Worm (Caenorhabditis elegans): ENCODE measurements around the gene uvs-1.

uvs-1 gene

DNA sequence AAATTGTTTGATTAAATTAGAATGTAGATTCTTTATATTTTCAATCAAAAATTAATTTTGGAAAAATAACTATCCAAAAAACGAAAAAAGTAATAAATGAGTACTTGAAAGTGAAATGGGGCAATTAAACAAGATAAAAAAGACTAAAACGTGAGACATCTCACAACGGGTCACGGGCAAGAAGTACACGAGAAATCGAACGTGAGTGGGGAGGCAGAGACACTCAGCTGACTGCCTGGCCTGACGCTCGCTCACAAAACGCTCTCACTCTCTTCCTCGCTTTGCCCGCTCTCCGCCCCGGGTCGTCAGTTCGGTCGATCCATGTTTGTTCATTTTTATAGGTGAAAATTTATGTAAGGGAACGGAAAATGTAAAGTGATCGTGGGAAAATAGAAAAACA lies 44.2 kb upstream of the uvs-1 start (continued):
- TF ChIP-seq snpc-1.3 (tag; optimal IDR thresholded peaks at IDR 0.05; ENCODE audit: insufficient read depth) (no peak), rpc-1 (optimal IDR thresholded peaks at IDR 0.05) (no peak), rpc-1 (tag; optimal IDR thresholded peaks at IDR 0.05) (no peak), B0261.1 (tag; optimal IDR thresholded peaks at IDR 0.05) (no peak), ztf-6 (GFP tag; IDR thresholded peaks at IDR 0.05) (no peak), mcd-1 (GFP tag; IDR thresholded peaks at IDR 0.05) (peak; percentile 24; the same call in 1 of the 2 replicates), egrh-3 (GFP tag; IDR thresholded peaks at IDR 0.05) (peak; percentile 57; the same call in 1 of the 2 replicates), Y56A3A.18 (GFP tag; IDR thresholded peaks at IDR 0.05) (no peak), F10E7.11 (tag; optimal IDR thresholded peaks at IDR 0.05) (no peak), snpc-4 (GFP tag; optimal IDR thresholded peaks at IDR 0.05) (no peak), snpc-4 (tag; optimal IDR thresholded peaks at IDR 0.05) (peak in 1 of 4 experiments; percentile 8), ztf-3 (GFP tag; optimal IDR thresholded peaks at IDR 0.05) (no peak), B0336.3 (GFP tag; IDR thresholded peaks at IDR 0.05) (no peak), unc-62 (GFP tag; optimal IDR thresholded peaks at IDR 0.05) (no peak), bed-2 (GFP tag; IDR thresholded peaks at IDR 0.05) (no peak), nhr-27 (tag; optimal IDR thresholded peaks at IDR 0.05) (no peak), attf-6 (GFP tag; IDR thresholded peaks at IDR 0.05) (no peak), Y53G8AR.9 (GFP tag; conservative IDR thresholded peaks at IDR 0.05) (no peak), nhr-90 (tag; optimal IDR thresholded peaks at IDR 0.05) (no peak), ekl-4 (GFP tag; IDR thresholded peaks at IDR 0.05) (no peak), lsl-1 (GFP tag; optimal IDR thresholded peaks at IDR 0.05) (no peak), F37B4.10 (GFP tag; IDR thresholded peaks at IDR 0.05) (no peak), hmg-20 (GFP tag; IDR thresholded peaks at IDR 0.05) (no peak), rcor-1 (GFP tag; IDR thresholded peaks at IDR 0.05) (no peak), ceh-100 (GFP tag; IDR thresholded peaks at IDR 0.05) (no peak), ceh-79 (tag; optimal IDR thresholded peaks at IDR 0.05) (no peak), somi-1 (GFP tag; optimal IDR thresholded peaks at IDR 0.05) (no peak), madf-3 (GFP tag; IDR thresholded peaks at IDR 0.05) (no peak), attf-5 (GFP tag; optimal IDR thresholded peaks at IDR 0.05) (peak; percentile 19), F52B5.7 (tag; optimal IDR thresholded peaks at IDR 0.05) (no peak), C06A6.2 (GFP tag; conservative IDR thresholded peaks at IDR 0.05) (no peak), ceh-40 (GFP tag; IDR thresholded peaks at IDR 0.05) (no peak), snpc-1.1 (tag; optimal IDR thresholded peaks at IDR 0.05; ENCODE audit: insufficient read depth) (no peak), mes-4 (tag; optimal IDR thresholded peaks at IDR 0.05) (no peak), Y95B8A.8 (GFP tag; IDR thresholded peaks at IDR 0.05) (no peak), dpff-1 (tag; optimal IDR thresholded peaks at IDR 0.05) (no peak)

ce11 chrV:7847687-7848086 lies 43.7 kb upstream of the uvs-1 start:
- TF ChIP-seq nfya-2 (GFP tag; IDR thresholded peaks at IDR 0.05), result no peak
- no peak for TF ChIP-seq lin-40 (tag; optimal IDR thresholded peaks at IDR 0.05)
- no peak for TF ChIP-seq egl-18 (GFP tag; IDR thresholded peaks at IDR 0.05)
- no peak for TF ChIP-seq somi-1 (GFP tag; optimal IDR thresholded peaks at IDR 0.05)
- TF ChIP-seq F33H1.4 (GFP tag; IDR thresholded peaks at IDR 0.05), result no peak
- TF ChIP-seq F39B2.1 (GFP tag; IDR thresholded peaks at IDR 0.05), result no peak
- no peak for TF ChIP-seq him-1 (tag; optimal IDR thresholded peaks at IDR 0.05)
- TF ChIP-seq lin-26 (GFP tag; IDR thresholded peaks at IDR 0.05), result no peak
- no peak for TF ChIP-seq T07F8.4 (tag; optimal IDR thresholded peaks at IDR 0.05)
- no peak for TF ChIP-seq ztf-25 (GFP tag; IDR thresholded peaks at IDR 0.05)
- TF ChIP-seq nhr-120 (GFP tag; IDR thresholded peaks at IDR 0.05), result no peak
- no peak for TF ChIP-seq ets-4 (GFP tag; optimal IDR thresholded peaks at IDR 0.05)
- TF ChIP-seq egl-44 (GFP tag; IDR thresholded peaks at IDR 0.05), result no peak
- no peak for TF ChIP-seq nfya-1 (tag; optimal IDR thresholded peaks at IDR 0.05; ENCODE audit: borderline replicate concordance, insufficient read depth)
